Worm (Caenorhabditis elegans) whole organism, L1 larva: Measurements from ENCODE around the gene acp-5.

Source experiments
- C16A3.4 ChIP-seq: fragments of 150-350 bp; optimal IDR thresholded peaks from 2 replicates; lab custom pipeline; 2014; ENCODE audit warnings: missing biosample characterization, missing genetic modification characterization
- F16B12.6 ChIP-seq: fragments of 150-350 bp; optimal IDR thresholded peaks from 2 replicates; lab custom pipeline; 2014; ENCODE audit warnings: missing biosample characterization, missing genetic modification characterization
- Y116A8C.19 ChIP-seq: sonication (generic microtip); optimal IDR thresholded peaks from 2 replicates; lab custom pipeline; 2016; ENCODE audit warnings: missing compliant biosample characterization, missing genetic modification characterization, borderline replicate concordance
- alr-1 ChIP-seq: fragments of 200-800 bp; sonication (Bioruptor generic); optimal IDR thresholded peaks from 2 replicates; lab custom pipeline; 2018; ENCODE audit warnings: borderline replicate concordance, mild to moderate bottlenecking, missing genetic modification characterization, missing compliant biosample characterization
- aly-2 ChIP-seq: fragments of 150-350 bp; optimal IDR thresholded peaks from 2 replicates; lab custom pipeline; 2014; ENCODE audit warnings: missing biosample characterization, missing genetic modification characterization
- blmp-1 ChIP-seq: fragments of 150-350 bp; optimal IDR thresholded peaks from 2 replicates; lab custom pipeline; 2014; ENCODE audit warnings: missing biosample characterization, missing genetic modification characterization
- ceh-63 ChIP-seq: fragments of 200-800 bp; sonication (Bioruptor generic); optimal IDR thresholded peaks from 2 replicates; lab custom pipeline; 2018; ENCODE audit warnings: mild to moderate bottlenecking, missing genetic modification characterization, missing compliant biosample characterization
- dpl-1 ChIP-seq, 3 experiments: fragments of 150-350 bp in 2 of 3; sonication (generic microtip) in 1 of 3; optimal IDR thresholded peaks; 2 replicates each; lab custom pipeline; 2014 to 2017; ENCODE audit warnings: missing biosample characterization in 3 of 3, missing genetic modification characterization in 3 of 3, missing genetic modification reagents in 3 of 3
- dsc-1 ChIP-seq: sonication (generic microtip); optimal IDR thresholded peaks from 2 replicates; lab custom pipeline; 2016; ENCODE audit warnings: mild to moderate bottlenecking, missing genetic modification characterization, missing compliant biosample characterization
- efl-1 ChIP-seq, 4 experiments: fragments of 150-350 bp; optimal IDR thresholded peaks in 3 of 4; peaks in 1 of 4; 1 replicate in 1 of 4; 2 replicates in 3 of 4; lab custom pipeline; 2014; ENCODE audit warnings: missing biosample characterization in 2 of 4, missing genetic modification characterization in 2 of 4, missing genetic modification reagents in 2 of 4
- efl-3 ChIP-seq: fragments of 200-800 bp; sonication (Bioruptor generic); optimal IDR thresholded peaks from 2 replicates; lab custom pipeline; 2018; ENCODE audit warnings: mild to moderate bottlenecking, missing genetic modification characterization, missing compliant biosample characterization
- egl-13 ChIP-seq: sonication (generic microtip); optimal IDR thresholded peaks from 2 replicates; lab custom pipeline; 2016; ENCODE audit warnings: missing genotype, missing genetic modification reagents, missing genetic modification characterization, missing compliant biosample characterization
- elt-2 ChIP-seq: sonication (generic microtip); optimal IDR thresholded peaks from 2 replicates; lab custom pipeline; 2016; ENCODE audit warnings: missing genetic modification characterization, mild to moderate bottlenecking, inconsistent platforms, missing compliant biosample characterization, missing genetic modification reagents
- ets-5 ChIP-seq: fragments of 200-800 bp; sonication (Bioruptor generic); IDR thresholded peaks from 2 replicates; pipeline ENCODE4 v1.3.6; 2022; ENCODE audit warnings: missing genetic modification characterization, missing compliant biosample characterization
- fkh-10 ChIP-seq: sonication (generic microtip); optimal IDR thresholded peaks from 2 replicates; lab custom pipeline; 2017; ENCODE audit warnings: missing biosample characterization, missing genetic modification reagents, missing genetic modification characterization
- fkh-4 ChIP-seq: sonication (generic microtip); optimal IDR thresholded peaks from 2 replicates; lab custom pipeline; 2016; ENCODE audit warnings: missing compliant biosample characterization, missing genetic modification characterization, borderline replicate concordance
- grh-1 ChIP-seq: fragments of 200-800 bp; sonication (Bioruptor generic); IDR thresholded peaks from 2 replicates; pipeline ENCODE4 v1.3.6; 2022; ENCODE audit warnings: missing genetic modification reagents, missing genetic modification characterization, missing compliant biosample characterization
- hlh-17 ChIP-seq: fragments of 200-800 bp; sonication (Bioruptor generic); optimal IDR thresholded peaks from 2 replicates; lab custom pipeline; 2018; ENCODE audit warnings: missing genetic modification characterization, mild to moderate bottlenecking, missing compliant biosample characterization, moderate library complexity, borderline replicate concordance
- hlh-4 ChIP-seq: sonication (generic microtip); optimal IDR thresholded peaks from 2 replicates; lab custom pipeline; 2016; ENCODE audit warnings: mild to moderate bottlenecking, missing genetic modification characterization, missing compliant biosample characterization
- hpl-2 ChIP-seq: fragments of 150-350 bp; optimal IDR thresholded peaks from 2 replicates; lab custom pipeline; 2014; ENCODE audit warnings: missing biosample characterization, missing genetic modification reagents, missing genetic modification characterization
- irx-1 ChIP-seq: sonication (generic microtip); optimal IDR thresholded peaks from 2 replicates; lab custom pipeline; 2016; ENCODE audit warnings: missing genetic modification characterization, missing compliant biosample characterization
- lin-13 ChIP-seq: fragments of 150-350 bp; optimal IDR thresholded peaks from 2 replicates; lab custom pipeline; 2014; ENCODE audit warnings: missing biosample characterization, missing genetic modification reagents, missing genetic modification characterization
- lin-35 ChIP-seq, 2 experiments: fragments of 150-350 bp; optimal IDR thresholded peaks; 2 replicates each; lab custom pipeline; 2014; ENCODE audit warnings: missing biosample characterization in 2 of 2, missing genetic modification characterization in 2 of 2, missing genetic modification reagents in 2 of 2
- lsy-2 ChIP-seq, 2 experiments: fragments of 150-350 bp; optimal IDR thresholded peaks; 2 replicates each; lab custom pipeline; 2014; ENCODE audit warnings: missing biosample characterization in 2 of 2, missing genetic modification characterization in 2 of 2
- mab-9 ChIP-seq: fragments of 200-800 bp; sonication (Bioruptor generic); IDR thresholded peaks from 2 replicates; pipeline ENCODE4 v1.3.6; 2022; ENCODE audit warnings: missing genetic modification reagents, missing genetic modification characterization, missing compliant biosample characterization
- mef-2 ChIP-seq: fragments of 150-350 bp; optimal IDR thresholded peaks from 2 replicates; lab custom pipeline; 2014; ENCODE audit warnings: missing biosample characterization, missing genetic modification characterization
- mep-1 ChIP-seq: fragments of 150-350 bp; optimal IDR thresholded peaks from 2 replicates; lab custom pipeline; 2014; ENCODE audit warnings: missing biosample characterization, missing genetic modification characterization
- nhr-12 ChIP-seq: sonication (generic microtip); optimal IDR thresholded peaks from 2 replicates; lab custom pipeline; 2017; ENCODE audit warnings: missing biosample characterization, missing genetic modification characterization
- nhr-237 ChIP-seq: fragments of 150-350 bp; optimal IDR thresholded peaks from 2 replicates; lab custom pipeline; 2014; ENCODE audit warnings: missing biosample characterization, missing genetic modification characterization
- nhr-28 ChIP-seq: fragments of 150-350 bp; optimal IDR thresholded peaks from 2 replicates; lab custom pipeline; 2014; ENCODE audit warnings: missing biosample characterization, missing genetic modification characterization
- nhr-76 ChIP-seq: sonication (generic microtip); optimal IDR thresholded peaks from 2 replicates; lab custom pipeline; 2017; ENCODE audit warnings: missing biosample characterization, missing genetic modification characterization
- nhr-77 ChIP-seq: fragments of 150-350 bp; optimal IDR thresholded peaks from 2 replicates; lab custom pipeline; 2014; ENCODE audit warnings: missing biosample characterization, missing genetic modification characterization
- nhr-84 ChIP-seq: sonication (generic microtip); optimal IDR thresholded peaks from 2 replicates; lab custom pipeline; 2017; ENCODE audit warnings: missing biosample characterization, missing genetic modification characterization
- pag-3 ChIP-seq: sonication (generic microtip); optimal IDR thresholded peaks from 2 replicates; lab custom pipeline; 2017; ENCODE audit warnings: missing genetic modification characterization, mild to moderate bottlenecking, missing compliant biosample characterization, antibody characterized with exemption, borderline replicate concordance; ENCODE audit not compliant: insufficient read depth
- pqm-1 ChIP-seq: sonication (generic microtip); optimal IDR thresholded peaks from 3 replicates; lab custom pipeline; 2017; ENCODE audit warnings: missing biosample characterization, missing genetic modification characterization
- rnt-1 ChIP-seq: sonication (generic microtip); optimal IDR thresholded peaks from 2 replicates; lab custom pipeline; 2016; ENCODE audit warnings: mild to moderate bottlenecking, missing genetic modification characterization, moderate library complexity, missing compliant biosample characterization
- skn-1 ChIP-seq: fragments of 150-350 bp; optimal IDR thresholded peaks from 2 replicates; lab custom pipeline; 2014; ENCODE audit warnings: missing biosample characterization, missing genetic modification characterization
- snu-23 ChIP-seq: sonication (generic microtip); optimal IDR thresholded peaks from 2 replicates; lab custom pipeline; 2016; ENCODE audit warnings: missing genetic modification characterization, missing compliant biosample characterization
- sox-4 ChIP-seq: sonication (generic microtip); optimal IDR thresholded peaks from 2 replicates; lab custom pipeline; 2016; ENCODE audit warnings: missing genetic modification characterization, missing compliant biosample characterization
- sptf-1 ChIP-seq: fragments of 150-350 bp; optimal IDR thresholded peaks from 2 replicates; lab custom pipeline; 2014; ENCODE audit warnings: missing biosample characterization, missing genetic modification characterization
- sup-37 ChIP-seq: fragments of 200-800 bp; sonication (Bioruptor generic); optimal IDR thresholded peaks from 2 replicates; lab custom pipeline; 2018; ENCODE audit warnings: mild to moderate bottlenecking, missing genetic modification characterization, missing compliant biosample characterization
- tbx-2 ChIP-seq: sonication (generic microtip); optimal IDR thresholded peaks from 2 replicates; lab custom pipeline; 2016; ENCODE audit warnings: missing genetic modification characterization, missing compliant biosample characterization
- tlp-1 ChIP-seq: fragments of 150-350 bp; optimal IDR thresholded peaks from 2 replicates; lab custom pipeline; 2014; ENCODE audit warnings: missing biosample characterization, missing genetic modification characterization
- unc-62 ChIP-seq: fragments of 150-350 bp; optimal IDR thresholded peaks from 2 replicates; lab custom pipeline; 2014; ENCODE audit warnings: missing biosample characterization, missing genetic modification reagents, missing genetic modification characterization
- unc-86 ChIP-seq: sonication (generic microtip); optimal IDR thresholded peaks from 2 replicates; lab custom pipeline; 2016; ENCODE audit warnings: missing genetic modification characterization, missing compliant biosample characterization
- unc-98 ChIP-seq: fragments of 200-800 bp; sonication (Bioruptor generic); IDR thresholded peaks from 2 replicates; pipeline ENCODE4 v1.3.6; 2022; ENCODE audit warnings: missing genetic modification characterization, missing compliant biosample characterization
- vab-15 ChIP-seq: sonication (generic microtip); optimal IDR thresholded peaks from 2 replicates; lab custom pipeline; 2017; ENCODE audit warnings: missing genotype, mild to moderate bottlenecking, missing genetic modification characterization, missing compliant biosample characterization
- xbp-1 ChIP-seq: sonication (generic microtip); optimal IDR thresholded peaks from 2 replicates; lab custom pipeline; 2016; ENCODE audit warnings: missing genetic modification characterization, missing compliant biosample characterization
- zag-1 ChIP-seq: fragments of 150-350 bp; optimal IDR thresholded peaks from 2 replicates; lab custom pipeline; 2014; ENCODE audit warnings: missing biosample characterization, missing genetic modification characterization
- ztf-11 ChIP-seq, 2 experiments: sonication (generic microtip); optimal IDR thresholded peaks; 2 replicates each; lab custom pipeline; 2016 to 2017; ENCODE audit warnings: missing genetic modification characterization in 2 of 2, missing biosample characterization in 1 of 2, missing compliant biosample characterization in 1 of 2

Gene acp-5

DNA sequence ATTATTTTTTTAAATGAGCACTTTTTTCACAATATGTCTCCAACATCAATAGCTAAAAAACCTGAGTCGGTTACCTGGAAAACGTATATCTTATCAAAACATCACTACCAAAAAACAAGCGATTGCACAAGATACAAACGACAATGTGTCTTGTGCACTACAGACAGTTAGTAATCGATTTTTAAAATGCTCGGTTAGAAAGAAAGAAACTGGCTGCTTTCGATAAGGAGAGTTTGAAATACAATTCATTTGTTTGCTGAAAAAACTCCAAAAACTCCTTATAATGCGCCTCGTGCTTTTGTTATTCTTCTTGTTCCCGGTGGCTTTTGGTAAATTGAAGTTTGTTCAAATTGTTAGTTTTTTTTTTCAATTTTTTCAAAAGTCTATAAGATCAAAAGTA is at the start of gene acp-5:
acp-5 (plus strand) TSS at position 261 of the 400 bp plus-strand sequence.
- TF ChIP-seq ets-5 (GFP tag; lab: Robert Waterston, UW) (no peak), efl-1 (optimal IDR thresholded peaks at IDR 0.05; lab: Kevin White, UChicago) (no peak), efl-1 (GFP tag; optimal IDR thresholded peaks at IDR 0.05 in 1 of 2; lab: Kevin White, UChicago) (peak in 1 of 2 experiments; percentile 90), elt-2 (peak; percentile 48)

DNA sequence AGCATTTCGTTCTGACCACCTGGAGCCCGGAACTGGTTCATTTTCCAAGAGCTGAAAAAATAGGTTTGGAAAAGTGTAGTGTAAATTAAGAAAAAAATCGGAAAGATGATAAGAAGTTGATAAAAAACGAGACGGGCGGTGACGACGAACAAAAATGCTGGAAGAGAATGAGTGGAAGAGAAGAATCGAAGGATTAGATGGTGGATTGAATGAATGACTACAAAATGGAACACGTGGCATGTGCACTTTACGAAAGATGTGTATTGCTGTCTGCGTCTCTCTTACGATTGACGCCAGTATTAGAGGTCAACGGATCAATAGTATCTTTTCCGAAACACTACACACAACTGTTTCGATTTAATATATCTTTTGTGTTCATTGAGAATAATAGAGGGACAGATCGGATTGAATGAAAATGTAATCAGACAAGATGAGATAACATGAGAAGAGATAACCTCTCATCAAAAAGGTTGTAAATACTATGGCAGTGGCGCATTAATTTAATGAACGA is 48.5 kb upstream of the acp-5 start, which contains the start of gene sft-4:
sft-4 (minus strand) TSS at position 51 of the 511 bp plus-strand sequence.
- TF ChIP-seq xbp-1: no peak
- TF ChIP-seq unc-62 (GFP tag; lab: Kevin White, UChicago): no peak
- TF ChIP-seq nhr-84: no peak
- TF ChIP-seq nhr-76 (tag; lab: Kevin White, UChicago): no peak
- no peak for TF ChIP-seq fkh-4 (tag; lab: Kevin White, UChicago)
- TF ChIP-seq C16A3.4 (tag; lab: Kevin White, UChicago): no peak
- no peak for TF ChIP-seq dpl-1 (GFP tag; optimal IDR thresholded peaks at IDR 0.05; lab: Kevin White, UChicago)
- no peak for TF ChIP-seq nhr-12 (tag; lab: Kevin White, UChicago)
- TF ChIP-seq tbx-2 (tag; lab: Kevin White, UChicago): no peak
- no peak for TF ChIP-seq unc-86 (tag; lab: Kevin White, UChicago)
- no peak for TF ChIP-seq tlp-1 (tag; lab: Kevin White, UChicago)
- no peak for TF ChIP-seq nhr-237 (tag; lab: Kevin White, UChicago)
- no peak for TF ChIP-seq alr-1 (tag; lab: Kevin White, UChicago)
- TF ChIP-seq zag-1: no peak
- TF ChIP-seq hlh-4 (tag; lab: Kevin White, UChicago): no peak
- TF ChIP-seq irx-1 (tag; lab: Kevin White, UChicago): no peak
- no peak for TF ChIP-seq nhr-77 (tag; lab: Kevin White, UChicago)
- TF ChIP-seq aly-2: no peak
- no peak for TF ChIP-seq unc-98 (GFP tag; lab: Robert Waterston, UW)
- TF ChIP-seq fkh-10 (GFP tag; lab: Kevin White, UChicago): no peak
- TF ChIP-seq sptf-1: no peak
- no peak for TF ChIP-seq ceh-63 (GFP tag; lab: Kevin White, UChicago)
- peak in 1 of 2 experiments; percentile 1 for TF ChIP-seq lin-35 (GFP tag; optimal IDR thresholded peaks at IDR 0.05; lab: Kevin White, UChicago)
- no peak for TF ChIP-seq Y116A8C.19 (tag; lab: Kevin White, UChicago)
- TF ChIP-seq vab-15: no peak
- TF ChIP-seq nhr-28 (tag; lab: Kevin White, UChicago): no peak
- TF ChIP-seq grh-1 (GFP tag; lab: Robert Waterston, UW): no peak
- no peak for TF ChIP-seq mab-9
- no peak for TF ChIP-seq efl-3 (GFP tag; lab: Kevin White, UChicago)
- peak; percentile 44 for TF ChIP-seq blmp-1 (tag; lab: Kevin White, UChicago)
- no peak for TF ChIP-seq ets-5 (GFP tag; lab: Robert Waterston, UW)
- no peak for TF ChIP-seq F16B12.6 (tag; lab: Kevin White, UChicago)
- TF ChIP-seq lin-13 (GFP tag; lab: Kevin White, UChicago): no peak
- TF ChIP-seq hlh-17 (GFP tag; lab: Kevin White, UChicago): no peak
- TF ChIP-seq skn-1: no peak
- peak; percentile 26 for TF ChIP-seq dsc-1 (tag; lab: Kevin White, UChicago)
- TF ChIP-seq efl-1 (optimal IDR thresholded peaks at IDR 0.05; lab: Kevin White, UChicago): peak; percentile 0 to 11
- no peak for TF ChIP-seq efl-1 (GFP tag; optimal IDR thresholded peaks at IDR 0.05 in 1 of 2; lab: Kevin White, UChicago)
- peak; percentile 61 for TF ChIP-seq rnt-1
- no peak for TF ChIP-seq ztf-11 (tag; optimal IDR thresholded peaks at IDR 0.05; lab: Kevin White, UChicago)
- TF ChIP-seq pqm-1: no peak
- no peak for TF ChIP-seq mef-2 (tag; lab: Kevin White, UChicago)
- no peak for TF ChIP-seq sox-4 (tag; lab: Kevin White, UChicago)
- no peak for TF ChIP-seq pag-3 (tag; lab: Kevin White, UChicago)
- TF ChIP-seq hpl-2 (GFP tag; lab: Kevin White, UChicago): no peak
- no peak for TF ChIP-seq sup-37 (GFP tag; lab: Kevin White, UChicago)
- TF ChIP-seq snu-23: peak; percentile 65
- TF ChIP-seq egl-13: no peak
- TF ChIP-seq lsy-2 (tag; optimal IDR thresholded peaks at IDR 0.05; lab: Kevin White, UChicago): peak; percentile 39 to 40
- peak; percentile 40 for TF ChIP-seq mep-1 (tag; lab: Kevin White, UChicago)
